Worm (Caenorhabditis elegans) whole organism, late embryonic: ENCODE results near the gene nuo-5.

ENCODE experiments used
- ama-1 ChIP-seq: fragments of 150-350 bp; optimal IDR thresholded peaks from 2 replicates; lab custom pipeline; 2014
- fkh-10 ChIP-seq: fragments of 150-350 bp; optimal IDR thresholded peaks from 2 replicates; lab custom pipeline; 2014; ENCODE audit warnings: missing biosample characterization, missing genetic modification reagents, missing genetic modification characterization
- hlh-15 ChIP-seq: sonication (generic microtip); optimal IDR thresholded peaks from 2 replicates; lab custom pipeline; 2016; ENCODE audit warnings: missing genetic modification characterization, missing compliant biosample characterization
- nhr-11 ChIP-seq: fragments of 150-350 bp; optimal IDR thresholded peaks from 2 replicates; lab custom pipeline; 2014; ENCODE audit warnings: missing biosample characterization, missing genetic modification characterization
- rnt-1 ChIP-seq: sonication (generic microtip); optimal IDR thresholded peaks from 2 replicates; lab custom pipeline; 2016; ENCODE audit warnings: missing genetic modification characterization, missing compliant biosample characterization
- ttx-3 ChIP-seq: sonication (generic microtip); optimal IDR thresholded peaks from 2 replicates; lab custom pipeline; 2016; ENCODE audit warnings: missing genetic modification reagents, missing genetic modification characterization, missing compliant biosample characterization

DNA sequence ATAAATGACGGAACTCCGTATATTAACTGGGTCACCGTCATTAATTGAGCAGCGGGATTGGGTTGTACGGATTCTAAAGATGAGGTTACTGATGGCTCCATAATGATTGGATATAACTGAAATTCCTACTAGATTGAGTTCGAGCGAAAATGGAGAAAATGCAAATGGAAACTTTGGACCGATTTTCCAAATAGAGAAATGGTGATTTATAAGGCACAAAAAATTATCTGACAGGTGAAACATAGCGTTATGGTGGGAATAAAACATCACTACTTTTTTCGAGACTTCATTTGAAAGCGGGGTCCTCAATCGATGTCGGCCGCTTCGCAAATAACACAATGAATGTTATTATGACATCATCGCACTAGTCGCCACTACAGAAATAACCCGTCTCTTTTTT is 23.8 kb downstream of the nuo-5 start, which contains the start of gene srg-60:
- TF ChIP-seq nhr-11 (tag; lab: Kevin White, UChicago) (no peak), ama-1 (no peak), hlh-15 (tag; lab: Kevin White, UChicago) (no peak), fkh-10 (GFP tag; lab: Kevin White, UChicago) (no peak), ttx-3 (tag; lab: Kevin White, UChicago) (no peak), rnt-1 (no peak)
